Worm (Caenorhabditis elegans) whole organism, young adult: Measurements from ENCODE around the gene tbx-43.

Experiments
- him-1 ChIP-seq: sonication (generic microtip); optimal IDR thresholded peaks from 2 replicates; lab custom pipeline; 2016; ENCODE audit warnings: missing genotype, missing genetic modification reagents, missing genetic modification characterization, missing compliant biosample characterization
- let-607 ChIP-seq, 2 experiments: fragments of 200-800 bp in 1 of 2; sonication (Bioruptor generic) in 1 of 2; sonication (generic microtip) in 1 of 2; optimal IDR thresholded peaks; 2 replicates each; lab custom pipeline; 2016 to 2018; ENCODE audit warnings: mild to moderate bottlenecking in 2 of 2, missing compliant biosample characterization in 2 of 2, missing genetic modification characterization in 2 of 2, moderate library complexity in 2 of 2, missing genotype in 1 of 2
- unc-62 ChIP-seq: fragments of 150-350 bp; optimal IDR thresholded peaks from 2 replicates; lab custom pipeline; 2014; ENCODE audit warnings: missing biosample characterization, missing genetic modification reagents, missing genetic modification characterization
- ztf-28 ChIP-seq: fragments of 200-800 bp; sonication (Bioruptor generic); IDR thresholded peaks from 2 replicates; pipeline ENCODE4 v1.3.6; 2022; ENCODE audit warnings: missing genetic modification reagents, missing genetic modification characterization, missing compliant biosample characterization

- TF ChIP-seq let-607 (tag; optimal IDR thresholded peaks at IDR 0.05; lab: Kevin White, UChicago) = no peak
- TF ChIP-seq him-1 = no peak
- TF ChIP-seq ztf-28 (GFP tag; lab: Robert Waterston, UW) = no peak
- TF ChIP-seq unc-62 = no peak
Measured at ce11 chrIII:1758632-1759031, 11.3 kb downstream of the tbx-43 start, which contains the start of gene Y46E12A.2.
